Worm (Caenorhabditis elegans): ENCODE measurements around the gene M7.12.

DNA sequence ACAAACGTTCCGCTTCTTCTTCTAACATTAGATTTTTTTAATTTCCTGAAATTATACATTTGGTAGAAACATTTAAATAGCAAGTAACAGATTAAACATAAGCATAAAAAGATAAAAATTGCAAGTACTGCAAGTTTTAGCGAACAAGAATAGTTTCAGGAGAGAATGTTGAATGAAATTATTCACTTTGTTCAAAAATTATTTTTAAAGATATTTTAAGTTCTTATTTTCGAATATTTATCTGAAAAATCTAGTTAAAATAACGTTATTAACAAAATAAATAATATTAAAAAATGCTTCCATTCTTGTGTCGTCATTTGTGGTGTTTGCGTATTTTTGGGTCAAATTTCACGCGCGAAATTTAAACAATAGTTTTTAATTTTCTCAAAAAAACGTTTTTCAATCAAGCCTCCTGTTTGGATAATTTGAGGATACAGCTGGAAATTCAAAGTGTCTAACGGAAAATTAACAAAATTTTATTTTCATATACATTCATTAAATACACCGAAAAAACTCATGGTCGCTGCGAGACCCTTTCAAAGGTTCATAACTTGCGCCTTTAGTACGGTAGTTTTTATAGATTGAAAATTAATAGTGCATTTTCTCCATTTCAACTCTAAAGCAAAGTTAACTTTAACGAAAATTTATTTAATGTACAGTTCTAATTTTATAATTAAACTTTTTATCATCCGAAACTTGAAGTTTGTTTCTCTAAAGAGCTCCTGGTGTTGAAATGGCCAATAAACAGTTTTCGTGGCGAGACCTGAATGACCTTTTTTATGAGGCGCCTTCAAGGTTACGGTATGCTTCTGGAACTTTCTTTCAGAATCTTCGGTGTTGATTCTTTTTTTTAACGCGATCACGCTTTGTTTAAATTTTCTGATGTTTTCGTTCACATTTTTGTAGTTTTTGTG, 44.8 kb upstream of the M7.12 start, which contains the start of gene skih-2:
- TF ChIP-seq tbx-37 (GFP tag; conservative IDR thresholded peaks at IDR 0.05): no peak
- no peak for TF ChIP-seq sea-1 (GFP tag; conservative IDR thresholded peaks at IDR 0.05)
- TF ChIP-seq hmg-4 (GFP tag; optimal IDR thresholded peaks at IDR 0.05): no peak
- no peak for TF ChIP-seq ama-1 (optimal IDR thresholded peaks at IDR 0.05)

Measured in whole organism, early embryonic.